Worm (Caenorhabditis elegans) whole organism, L2 larva: Measurements from ENCODE around the gene E02H1.5.

ENCODE experiments used
- C34F6.9 ChIP-seq: fragments of 150-350 bp; optimal IDR thresholded peaks from 2 replicates; lab custom pipeline; 2014; ENCODE audit warnings: missing biosample characterization, missing genetic modification characterization
- F13H6.1 ChIP-seq: sonication (generic microtip); optimal IDR thresholded peaks from 2 replicates; lab custom pipeline; 2016; ENCODE audit warnings: missing genetic modification characterization, missing compliant biosample characterization
- R02D3.7 ChIP-seq: fragments of 150-350 bp; optimal IDR thresholded peaks from 2 replicates; lab custom pipeline; 2014; ENCODE audit warnings: missing biosample characterization, missing genetic modification characterization
- Y55F3AM.14 ChIP-seq: fragments of 200-800 bp; sonication (Bioruptor generic); optimal IDR thresholded peaks from 2 replicates; lab custom pipeline; 2018; ENCODE audit warnings: mild to moderate bottlenecking, missing genetic modification characterization, missing compliant biosample characterization
- ZK546.5 ChIP-seq: sonication (generic microtip); optimal IDR thresholded peaks from 2 replicates; lab custom pipeline; 2017; ENCODE audit warnings: missing biosample characterization, missing genetic modification characterization
- alr-1 ChIP-seq: fragments of 150-350 bp; optimal IDR thresholded peaks from 2 replicates; lab custom pipeline; 2014; ENCODE audit warnings: missing biosample characterization, missing genetic modification characterization
- aly-2 ChIP-seq: fragments of 150-350 bp; optimal IDR thresholded peaks from 2 replicates; lab custom pipeline; 2014; ENCODE audit warnings: missing biosample characterization, missing genetic modification characterization
- ama-1 ChIP-seq: fragments of 150-350 bp; optimal IDR thresholded peaks from 2 replicates; lab custom pipeline; 2018; ENCODE audit warnings: inconsistent platforms
- blmp-1 ChIP-seq: sonication (generic microtip); optimal IDR thresholded peaks from 2 replicates; lab custom pipeline; 2017; ENCODE audit warnings: missing genetic modification characterization, mild to moderate bottlenecking, missing compliant biosample characterization, antibody characterized with exemption, moderate library complexity; ENCODE audit not compliant: insufficient read depth
- ceh-16 ChIP-seq: fragments of 150-350 bp; optimal IDR thresholded peaks from 2 replicates; lab custom pipeline; 2014; ENCODE audit warnings: missing biosample characterization, missing genetic modification characterization
- ceh-82 ChIP-seq: fragments of 150-350 bp; optimal IDR thresholded peaks from 2 replicates; lab custom pipeline; 2014; ENCODE audit warnings: missing biosample characterization, missing genetic modification characterization
- crh-2 ChIP-seq: sonication (generic microtip); optimal IDR thresholded peaks from 2 replicates; lab custom pipeline; 2017; ENCODE audit warnings: missing biosample characterization, missing genetic modification characterization
- dmd-4 ChIP-seq: sonication (generic microtip); optimal IDR thresholded peaks from 2 replicates; lab custom pipeline; 2017; ENCODE audit warnings: missing biosample characterization, missing genetic modification characterization
- egl-27 ChIP-seq: sonication (generic microtip); optimal IDR thresholded peaks from 3 replicates; lab custom pipeline; 2017; ENCODE audit warnings: missing biosample characterization, missing genetic modification reagents, missing genetic modification characterization
- elt-1 ChIP-seq: fragments of 150-350 bp; optimal IDR thresholded peaks from 2 replicates; lab custom pipeline; 2014; ENCODE audit warnings: missing biosample characterization, missing genetic modification characterization
- elt-3 ChIP-seq: sonication (generic microtip); optimal IDR thresholded peaks from 2 replicates; lab custom pipeline; 2017; ENCODE audit warnings: missing biosample characterization, missing genetic modification characterization
- fos-1 ChIP-seq: fragments of 150-350 bp; optimal IDR thresholded peaks from 2 replicates; lab custom pipeline; 2014; ENCODE audit warnings: missing biosample characterization, missing genetic modification characterization
- gmeb-1 ChIP-seq: fragments of 150-350 bp; optimal IDR thresholded peaks from 2 replicates; lab custom pipeline; 2014; ENCODE audit warnings: missing biosample characterization, missing genetic modification characterization
- lin-11 ChIP-seq: fragments of 150-350 bp; sonication (generic microtip); optimal IDR thresholded peaks from 2 replicates; lab custom pipeline; 2014; ENCODE audit warnings: missing biosample characterization, missing genetic modification characterization, inconsistent platforms, mixed read lengths
- lin-13 ChIP-seq: fragments of 150-350 bp; optimal IDR thresholded peaks from 2 replicates; lab custom pipeline; 2014; ENCODE audit warnings: missing biosample characterization, missing genetic modification reagents, missing genetic modification characterization
- lin-39 ChIP-seq: fragments of 150-350 bp; optimal IDR thresholded peaks from 2 replicates; lab custom pipeline; 2014; ENCODE audit warnings: missing biosample characterization, missing genetic modification reagents, missing genetic modification characterization
- lsy-2 ChIP-seq, 2 experiments: fragments of 150-350 bp in 1 of 2; sonication (generic microtip) in 1 of 2; optimal IDR thresholded peaks; 2 replicates each; lab custom pipeline; 2014 to 2017; ENCODE audit warnings: missing biosample characterization in 2 of 2, missing genetic modification characterization in 2 of 2
- mab-5 ChIP-seq: fragments of 150-350 bp; optimal IDR thresholded peaks from 2 replicates; lab custom pipeline; 2014; ENCODE audit warnings: missing biosample characterization, missing genetic modification characterization
- mbf-1 ChIP-seq: sonication (generic microtip); optimal IDR thresholded peaks from 2 replicates; lab custom pipeline; 2017; ENCODE audit warnings: missing biosample characterization, missing genetic modification characterization
- mdl-1 ChIP-seq, 2 experiments: fragments of 150-350 bp in 1 of 2; sonication (generic microtip) in 1 of 2; optimal IDR thresholded peaks; 2 replicates each; lab custom pipeline; 2017; ENCODE audit warnings: missing biosample characterization in 2 of 2, missing genetic modification characterization in 2 of 2
- nhr-10 ChIP-seq: sonication (generic microtip); optimal IDR thresholded peaks from 2 replicates; lab custom pipeline; 2017; ENCODE audit warnings: missing biosample characterization, missing genetic modification characterization
- nhr-11 ChIP-seq: fragments of 150-350 bp; optimal IDR thresholded peaks from 2 replicates; lab custom pipeline; 2014; ENCODE audit warnings: missing biosample characterization, missing genetic modification characterization
- nhr-12 ChIP-seq: fragments of 150-350 bp; optimal IDR thresholded peaks from 2 replicates; lab custom pipeline; 2014; ENCODE audit warnings: missing biosample characterization, missing genetic modification characterization
- nhr-129 ChIP-seq: fragments of 150-350 bp; optimal IDR thresholded peaks from 2 replicates; lab custom pipeline; 2014; ENCODE audit warnings: missing biosample characterization, missing genetic modification characterization
- nhr-21 ChIP-seq: fragments of 150-350 bp; optimal IDR thresholded peaks from 2 replicates; lab custom pipeline; 2014; ENCODE audit warnings: missing biosample characterization, missing genetic modification characterization
- nhr-23 ChIP-seq: fragments of 150-350 bp; optimal IDR thresholded peaks from 2 replicates; lab custom pipeline; 2014; ENCODE audit warnings: missing biosample characterization, missing genetic modification reagents, missing genetic modification characterization
- nhr-237 ChIP-seq: fragments of 150-350 bp; optimal IDR thresholded peaks from 2 replicates; lab custom pipeline; 2014; ENCODE audit warnings: missing biosample characterization, missing genetic modification characterization
- nhr-25 ChIP-seq: fragments of 150-350 bp; sonication (generic microtip); optimal IDR thresholded peaks from 3 replicates; lab custom pipeline; 2014; ENCODE audit warnings: missing biosample characterization, missing genetic modification characterization
- nhr-6 ChIP-seq: fragments of 150-350 bp; optimal IDR thresholded peaks from 2 replicates; lab custom pipeline; 2014; ENCODE audit warnings: missing biosample characterization, missing genetic modification characterization
- nhr-77 ChIP-seq: fragments of 150-350 bp; optimal IDR thresholded peaks from 2 replicates; lab custom pipeline; 2014; ENCODE audit warnings: missing biosample characterization, missing genetic modification characterization
- peb-1 ChIP-seq: fragments of 150-350 bp; optimal IDR thresholded peaks from 2 replicates; lab custom pipeline; 2014; ENCODE audit warnings: missing biosample characterization, missing genetic modification characterization
- sem-4 ChIP-seq: fragments of 150-350 bp; optimal IDR thresholded peaks from 2 replicates; lab custom pipeline; 2014; ENCODE audit warnings: missing biosample characterization, missing genetic modification reagents, missing genetic modification characterization
- skn-1 ChIP-seq: sonication (generic microtip); optimal IDR thresholded peaks from 2 replicates; lab custom pipeline; 2017; ENCODE audit warnings: missing biosample characterization, missing genetic modification characterization
- sma-3 ChIP-seq: sonication (generic microtip); optimal IDR thresholded peaks from 2 replicates; lab custom pipeline; 2016; ENCODE audit warnings: missing genetic modification reagents, missing genetic modification characterization, missing compliant biosample characterization
- sma-9 ChIP-seq, 2 experiments: fragments of 150-350 bp in 1 of 2; sonication (generic microtip) in 1 of 2; optimal IDR thresholded peaks; 2 replicates each; lab custom pipeline; 2014 to 2016; ENCODE audit warnings: missing genetic modification characterization in 2 of 2, mild to moderate bottlenecking in 1 of 2, missing biosample characterization in 1 of 2, missing compliant biosample characterization in 1 of 2, missing genetic modification reagents in 1 of 2, moderate library complexity in 1 of 2
- snpc-4 ChIP-seq: fragments of 150-350 bp; optimal IDR thresholded peaks from 2 replicates; lab custom pipeline; 2014; ENCODE audit warnings: missing biosample characterization, missing genetic modification characterization
- unc-39 ChIP-seq: fragments of 150-350 bp; optimal IDR thresholded peaks from 2 replicates; lab custom pipeline; 2014; ENCODE audit warnings: missing biosample characterization, missing genetic modification characterization
- unc-55 ChIP-seq: fragments of 150-350 bp; sonication (generic microtip); optimal IDR thresholded peaks from 3 replicates; lab custom pipeline; 2014; ENCODE audit warnings: missing biosample characterization, missing genetic modification reagents, missing genetic modification characterization
- unc-62 ChIP-seq: fragments of 150-350 bp; optimal IDR thresholded peaks from 2 replicates; lab custom pipeline; 2014; ENCODE audit warnings: missing biosample characterization, missing genetic modification reagents, missing genetic modification characterization
- zag-1 ChIP-seq: fragments of 150-350 bp; optimal IDR thresholded peaks from 2 replicates; lab custom pipeline; 2014; ENCODE audit warnings: missing biosample characterization, missing genetic modification characterization
- ztf-1 ChIP-seq: fragments of 200-800 bp; sonication (Bioruptor generic); conservative IDR thresholded peaks from 2 replicates; pipeline ENCODE4 v1.3.6; 2022; ENCODE audit warnings: missing genetic modification characterization, missing compliant biosample characterization
- ztf-11 ChIP-seq: sonication (generic microtip); optimal IDR thresholded peaks from 2 replicates; lab custom pipeline; 2017; ENCODE audit warnings: missing biosample characterization, missing genetic modification characterization
- ztf-4 ChIP-seq: fragments of 150-350 bp; optimal IDR thresholded peaks from 2 replicates; lab custom pipeline; 2014; ENCODE audit warnings: missing biosample characterization, missing genetic modification characterization

E02H1.5 gene

ce11 chrII:9646122-9646555 is 51.1 kb downstream of the E02H1.5 start:
- TF ChIP-seq mdl-1 (tag; optimal IDR thresholded peaks at IDR 0.05; lab: Kevin White, UChicago): peak in 1 of 2 experiments; percentile 39
- peak; percentile 42 for TF ChIP-seq ceh-82 (tag; lab: Kevin White, UChicago)
- TF ChIP-seq blmp-1: peak; percentile 78
- no peak for TF ChIP-seq alr-1 (tag; lab: Kevin White, UChicago)
- peak; percentile 85 for TF ChIP-seq nhr-25 (tag; lab: Kevin White, UChicago)
- no peak for TF ChIP-seq peb-1 (tag; lab: Kevin White, UChicago)
- peak; percentile 86 for TF ChIP-seq C34F6.9 (tag; lab: Kevin White, UChicago)
- TF ChIP-seq lsy-2 (tag; optimal IDR thresholded peaks at IDR 0.05; lab: Kevin White, UChicago): peak; percentile 32 to 74
- no peak for TF ChIP-seq dmd-4 (tag; lab: Kevin White, UChicago)
- TF ChIP-seq nhr-129 (tag; lab: Kevin White, UChicago): peak; percentile 94
- TF ChIP-seq nhr-11 (tag; lab: Kevin White, UChicago): no peak
- peak; percentile 45 for TF ChIP-seq lin-13 (GFP tag; lab: Kevin White, UChicago)
- peak; percentile 73 for TF ChIP-seq sem-4 (tag; lab: Kevin White, UChicago)
- TF ChIP-seq lin-11 (tag; lab: Kevin White, UChicago): peak; percentile 35
- TF ChIP-seq fos-1 (tag; lab: Kevin White, UChicago): peak; percentile 95
- TF ChIP-seq Y55F3AM.14 (GFP tag; lab: Kevin White, UChicago): peak; percentile 75
- peak; percentile 88 for TF ChIP-seq unc-55 (GFP tag; lab: Kevin White, UChicago)
- TF ChIP-seq lin-39: no peak
- no peak for TF ChIP-seq nhr-23 (tag; lab: Kevin White, UChicago)
- no peak for TF ChIP-seq nhr-77 (tag; lab: Kevin White, UChicago)
- TF ChIP-seq F13H6.1 (tag; lab: Kevin White, UChicago): peak; percentile 81
- no peak for TF ChIP-seq nhr-12 (tag; lab: Kevin White, UChicago)
- no peak for TF ChIP-seq unc-39
- peak; percentile 72 for TF ChIP-seq ztf-4 (tag; lab: Kevin White, UChicago)
- TF ChIP-seq snpc-4 (tag; lab: Kevin White, UChicago): no peak
- no peak for TF ChIP-seq ztf-1
- TF ChIP-seq ZK546.5 (tag; lab: Kevin White, UChicago): no peak
- TF ChIP-seq egl-27 (tag; lab: Kevin White, UChicago): peak; percentile 80
- TF ChIP-seq sma-9 (GFP tag; optimal IDR thresholded peaks at IDR 0.05; lab: Kevin White, UChicago): peak; percentile 76
- TF ChIP-seq sma-9 (tag; optimal IDR thresholded peaks at IDR 0.05; lab: Kevin White, UChicago): no peak
- peak; percentile 35 for TF ChIP-seq ceh-16
- no peak for TF ChIP-seq nhr-10
- no peak for TF ChIP-seq unc-62 (GFP tag; lab: Kevin White, UChicago)
- TF ChIP-seq ama-1 (lab: Kevin White, UChicago): peak; percentile 76
- TF ChIP-seq nhr-21 (tag; lab: Kevin White, UChicago): peak; percentile 53
- no peak for TF ChIP-seq elt-1 (tag; lab: Kevin White, UChicago)
- no peak for TF ChIP-seq mbf-1 (tag; lab: Kevin White, UChicago)
- TF ChIP-seq sma-3 (GFP tag; lab: Kevin White, UChicago): peak; percentile 51
- TF ChIP-seq ztf-11: no peak
- TF ChIP-seq aly-2 (tag; lab: Kevin White, UChicago): no peak
- peak; percentile 55 for TF ChIP-seq mab-5 (tag; lab: Kevin White, UChicago)
- TF ChIP-seq skn-1: no peak
- TF ChIP-seq nhr-6 (tag; lab: Kevin White, UChicago): peak; percentile 12
- no peak for TF ChIP-seq R02D3.7 (tag; lab: Kevin White, UChicago)
- TF ChIP-seq crh-2 (tag; lab: Kevin White, UChicago): peak; percentile 79
- TF ChIP-seq elt-3 (tag; lab: Kevin White, UChicago): no peak
- peak; percentile 16 for TF ChIP-seq gmeb-1 (tag; lab: Kevin White, UChicago)
- TF ChIP-seq zag-1 (tag; lab: Kevin White, UChicago): no peak
- no peak for TF ChIP-seq nhr-237 (tag; lab: Kevin White, UChicago)
